Fruit fly (Drosophila melanogaster) whole organism, embryonic: ENCODE data around the gene CG16852.

Source experiments
- Opbp ChIP-seq: fragments of 200-800 bp; sonication (Bioruptor generic); IDR thresholded peaks from 3 replicates; pipeline ENCODE4 v1.3.6; 2022; ENCODE audit warnings: missing biosample characterization, missing genetic modification characterization; ENCODE audit not compliant: partially characterized antibody
- Pdp1 ChIP-seq, 2 experiments: fragments of 200-800 bp; sonication (Bioruptor generic); optimal IDR thresholded peaks; 3 replicates each; lab custom pipeline; 2016; ENCODE audit warnings: missing biosample characterization in 2 of 2, missing genetic modification characterization in 2 of 2, mild to moderate bottlenecking in 1 of 2, moderate library complexity in 1 of 2
- Vsx1 ChIP-seq: fragments of 200-800 bp; sonication (Bioruptor generic); optimal IDR thresholded peaks from 2 replicates; lab custom pipeline; 2017; ENCODE audit warnings: missing biosample characterization, mild to moderate bottlenecking, missing genetic modification characterization, missing genetic modification reagents
- kay ChIP-seq: fragments of 200-800 bp; sonication (Bioruptor generic); optimal IDR thresholded peaks from 2 replicates; lab custom pipeline; 2016; ENCODE audit warnings: missing biosample characterization, missing genetic modification characterization
- sens ChIP-seq: fragments of 200-800 bp; sonication (Bioruptor generic); peaks from one replicate; lab custom pipeline; 2016; ENCODE audit warnings: missing biosample characterization, missing genetic modification characterization

DNA sequence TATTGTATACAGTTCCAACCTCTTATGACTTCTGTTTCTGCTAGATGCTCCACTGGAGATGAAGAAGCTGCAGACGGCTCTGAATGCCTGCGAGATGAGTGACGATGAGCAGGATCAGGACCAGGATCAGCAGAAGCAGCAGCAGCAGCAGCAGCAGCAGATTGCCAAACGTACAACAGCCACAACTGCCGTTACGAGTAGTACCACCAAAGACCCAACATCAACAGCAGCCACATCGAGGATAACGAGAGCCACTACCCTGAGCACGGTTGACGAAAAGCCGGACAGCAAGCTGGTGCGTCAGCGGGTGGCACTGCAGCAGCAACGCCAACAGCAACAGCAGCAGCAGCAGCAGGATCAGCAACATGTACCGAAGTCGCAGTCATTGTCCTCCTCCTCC lies 42.6 kb upstream of the CG16852 start:
- TF ChIP-seq Opbp (no peak), kay (no peak), Pdp1 (GFP tag; optimal IDR thresholded peaks at IDR 0.05; lab: Kevin White, UChicago) (no peak), sens (GFP tag; lab: Kevin White, UChicago) (no peak), Vsx1 (GFP tag; lab: Kevin White, UChicago) (no peak)
